Worm (Caenorhabditis elegans): ENCODE results near the gene ets-6.

- TF ChIP-seq ref-1 (GFP tag; conservative IDR thresholded peaks at IDR 0.05) (no peak), flt-1 (GFP tag; IDR thresholded peaks at IDR 0.05) (no peak), cog-1 (tag; optimal IDR thresholded peaks at IDR 0.05) (no peak), ztf-23 (GFP tag; IDR thresholded peaks at IDR 0.05) (no peak), tab-1 (GFP tag; IDR thresholded peaks at IDR 0.05) (no peak), ztf-29 (GFP tag; IDR thresholded peaks at IDR 0.05) (no peak), T22C8.4 (GFP tag; IDR thresholded peaks at IDR 0.05) (no peak), med-1 (GFP tag; optimal IDR thresholded peaks at IDR 0.05; ENCODE audit: insufficient read depth) (no peak), klf-2 (GFP tag; conservative IDR thresholded peaks at IDR 0.05) (no peak)
Observed at ce11 chrV:7528816-7529215, 51.5 kb downstream of the ets-6 start, which contains the start of gene C54F6.5.
